In the genomic region with DNA sequence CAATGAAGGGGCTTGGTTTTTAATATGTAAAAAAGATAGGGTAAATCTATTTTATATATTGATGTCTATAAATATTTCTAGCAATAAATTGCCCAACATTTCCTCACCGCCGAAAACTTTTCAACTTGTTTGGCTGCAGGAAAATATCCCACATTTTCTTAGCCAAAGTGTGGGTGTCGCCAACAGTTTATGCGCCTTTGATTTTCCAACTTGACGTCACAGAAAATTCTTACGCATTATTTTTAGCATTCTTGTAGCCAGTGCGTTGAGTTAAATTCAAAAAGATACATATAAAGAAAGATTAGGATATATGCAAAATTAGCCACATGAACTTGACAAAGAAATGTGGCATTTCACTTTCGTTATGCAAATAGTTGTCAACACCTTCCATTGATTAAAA, we compare ENCODE assay signal across 2 fruit fly cellular contexts.
TF ChIP-seq lines count a peak whose summit lies in the region.

No protein-coding gene starts in this region.

- TF ChIP-seq CTCF in whole organism, embryonic (GFP tag; optimal IDR thresholded peaks at IDR 0.05; lab: Kevin White, UChicago) = no peak

TF ChIP-seq in whole organism, adult, 20 proteins besides CTCF, POLR2A, EP300 and RAD21:
- TF ChIP-seq Clk (GFP tag; optimal IDR thresholded peaks at IDR 0.05; lab: Kevin White, UChicago) (no peak), kay (GFP tag; lab: Kevin White, UChicago; ENCODE audit: borderline replicate concordance) (peak; percentile 43)
TF ChIP-seq in whole organism, adult: peak in this region for 1.

TF ChIP-seq in whole organism, embryonic, 481 proteins besides CTCF, POLR2A, EP300 and RAD21:
- TF ChIP-seq ewg (GFP tag; optimal IDR thresholded peaks at IDR 0.05; lab: Kevin White, UChicago) (no peak), gro (GFP tag; optimal IDR thresholded peaks at IDR 0.05; lab: Kevin White, UChicago) (no peak), sd (tag; optimal IDR thresholded peaks at IDR 0.05; lab: Kevin White, UChicago) (peak; percentile 95), CG10321 (GFP tag; IDR thresholded peaks at IDR 0.05; lab: Robert Waterston, UW) (no peak), Fer3 (tag; optimal IDR thresholded peaks at IDR 0.05; lab: Kevin White, UChicago) (no peak), HLH54F (GFP tag; optimal IDR thresholded peaks at IDR 0.05; lab: Kevin White, UChicago) (no peak), CG4282 (GFP tag; optimal IDR thresholded peaks at IDR 0.05; lab: Kevin White, UChicago) (no peak), mam (GFP tag; optimal IDR thresholded peaks at IDR 0.05; lab: Kevin White, UChicago) (no peak), CG10267 (tag; optimal IDR thresholded peaks at IDR 0.05; lab: Kevin White, UChicago) (no peak), wek (GFP tag; optimal IDR thresholded peaks at IDR 0.05; lab: Kevin White, UChicago) (no peak), CG12769 (tag; optimal IDR thresholded peaks at IDR 0.05; lab: Kevin White, UChicago) (peak; percentile 21), CG10274 (GFP tag; optimal IDR thresholded peaks at IDR 0.05; lab: Kevin White, UChicago) (no peak), Awh (GFP tag; IDR thresholded peaks at IDR 0.05; lab: Robert Waterston, UW) (no peak), Nf-YB (GFP tag; optimal IDR thresholded peaks at IDR 0.05; lab: Kevin White, UChicago) (no peak), danr (GFP tag; IDR thresholded peaks at IDR 0.05; lab: Robert Waterston, UW) (no peak), sens (GFP tag; lab: Kevin White, UChicago) (peak; percentile 26), Drgx (GFP tag; IDR thresholded peaks at IDR 0.05; lab: Robert Waterston, UW) (no peak), p53 (GFP tag; optimal IDR thresholded peaks at IDR 0.05; lab: Kevin White, UChicago) (no peak), lilli (GFP tag; optimal IDR thresholded peaks at IDR 0.05; lab: Kevin White, UChicago) (no peak), CG6175 (GFP tag; IDR thresholded peaks at IDR 0.05; lab: Robert Waterston, UW) (no peak), CG3995 (GFP tag; optimal IDR thresholded peaks at IDR 0.05; lab: Kevin White, UChicago) (no peak), jumu (GFP tag; optimal IDR thresholded peaks at IDR 0.05; lab: Kevin White, UChicago) (no peak), CG12219 (GFP tag; optimal IDR thresholded peaks at IDR 0.05; lab: Kevin White, UChicago) (no peak), pros (GFP tag; optimal IDR thresholded peaks at IDR 0.05; lab: Kevin White, UChicago) (no peak), CG18011 (GFP tag; optimal IDR thresholded peaks at IDR 0.05; lab: Kevin White, UChicago) (no peak), CG32532 (GFP tag; IDR thresholded peaks at IDR 0.05; lab: Robert Waterston, UW) (no peak), Pdp1 (GFP tag; optimal IDR thresholded peaks at IDR 0.05; lab: Kevin White, UChicago) (peak in 1 of 2 experiments; percentile 59), ssp (GFP tag; IDR thresholded peaks at IDR 0.05; lab: Robert Waterston, UW) (no peak)

Comparison
In these comparisons a context has a peak if more than half of its experiments do, and no peak if none do; other contexts are left out.
1. Of the 1 proteins assayed by ChIP-seq in both whole organism, embryonic and whole organism, adult: peak only in whole organism, embryonic: none; only in whole organism, adult: kay; in both: none; in neither: 0.